Worm (Caenorhabditis elegans): ENCODE results near the gene nxf-1.

DNA sequence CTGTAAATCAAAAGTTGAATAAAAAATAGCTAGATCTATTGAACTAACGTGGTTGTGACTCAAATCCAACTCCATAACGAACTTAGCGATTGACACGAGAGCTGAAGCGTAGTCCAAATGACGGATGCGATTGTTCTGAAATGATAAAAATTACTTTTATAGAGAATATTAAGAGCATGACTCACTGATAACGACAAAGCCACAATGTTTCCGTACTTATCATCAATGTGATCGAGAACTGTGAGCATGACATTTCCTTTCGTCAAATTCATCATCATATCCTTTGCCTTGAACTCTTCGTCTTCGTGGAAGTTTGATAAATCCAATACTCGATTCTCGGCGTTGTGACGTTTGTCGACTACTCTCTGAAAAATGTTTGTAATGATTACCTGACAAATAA is 782 bp downstream of the nxf-1 start:
- TF ChIP-seq him-1 (tag; optimal IDR thresholded peaks at IDR 0.05) (no peak), dao-5 (tag; optimal IDR thresholded peaks at IDR 0.05) (no peak)

Measured in whole organism, L4/young adult.